Worm (Caenorhabditis elegans) whole organism, L1 larva: ENCODE data around the gene M04D8.7.

Source experiments
- C04F5.9 ChIP-seq: sonication (generic microtip); optimal IDR thresholded peaks from 2 replicates; lab custom pipeline; 2016; ENCODE audit warnings: missing genetic modification characterization, missing compliant biosample characterization
- C16A3.4 ChIP-seq: fragments of 150-350 bp; optimal IDR thresholded peaks from 2 replicates; lab custom pipeline; 2014; ENCODE audit warnings: missing biosample characterization, missing genetic modification characterization
- C34B4.2 ChIP-seq: sonication (generic microtip); optimal IDR thresholded peaks from 2 replicates; lab custom pipeline; 2017; ENCODE audit warnings: mild to moderate bottlenecking, missing genetic modification characterization, missing compliant biosample characterization
- blmp-1 ChIP-seq: fragments of 150-350 bp; optimal IDR thresholded peaks from 2 replicates; lab custom pipeline; 2014; ENCODE audit warnings: missing biosample characterization, missing genetic modification characterization
- ceh-63 ChIP-seq: fragments of 200-800 bp; sonication (Bioruptor generic); optimal IDR thresholded peaks from 2 replicates; lab custom pipeline; 2018; ENCODE audit warnings: mild to moderate bottlenecking, missing genetic modification characterization, missing compliant biosample characterization
- ceh-90 ChIP-seq: sonication (generic microtip); optimal IDR thresholded peaks from 2 replicates; lab custom pipeline; 2016; ENCODE audit warnings: missing genetic modification characterization, missing compliant biosample characterization
- dpl-1 ChIP-seq, 3 experiments: fragments of 150-350 bp in 2 of 3; sonication (generic microtip) in 1 of 3; optimal IDR thresholded peaks; 2 replicates each; lab custom pipeline; 2014 to 2017; ENCODE audit warnings: missing biosample characterization in 3 of 3, missing genetic modification characterization in 3 of 3, missing genetic modification reagents in 3 of 3
- efl-1 ChIP-seq, 4 experiments: fragments of 150-350 bp; optimal IDR thresholded peaks in 3 of 4; peaks in 1 of 4; 1 replicate in 1 of 4; 2 replicates in 3 of 4; lab custom pipeline; 2014; ENCODE audit warnings: missing biosample characterization in 2 of 4, missing genetic modification characterization in 2 of 4, missing genetic modification reagents in 2 of 4
- efl-3 ChIP-seq: fragments of 200-800 bp; sonication (Bioruptor generic); optimal IDR thresholded peaks from 2 replicates; lab custom pipeline; 2018; ENCODE audit warnings: mild to moderate bottlenecking, missing genetic modification characterization, missing compliant biosample characterization
- egl-13 ChIP-seq: sonication (generic microtip); optimal IDR thresholded peaks from 2 replicates; lab custom pipeline; 2016; ENCODE audit warnings: missing genotype, missing genetic modification reagents, missing genetic modification characterization, missing compliant biosample characterization
- elt-3 ChIP-seq, 6 experiments: fragments of 150-350 bp in 1 of 6; sonication (generic microtip); optimal IDR thresholded peaks; 2 replicates each; lab custom pipeline; 2017 to 2018; ENCODE audit warnings: missing biosample characterization in 6 of 6, missing genetic modification characterization in 6 of 6, inconsistent platforms in 1 of 6
- ets-5 ChIP-seq: fragments of 200-800 bp; sonication (Bioruptor generic); IDR thresholded peaks from 2 replicates; pipeline ENCODE4 v1.3.6; 2022; ENCODE audit warnings: missing genetic modification characterization, missing compliant biosample characterization
- fkh-8 ChIP-seq: sonication (generic microtip); optimal IDR thresholded peaks from 2 replicates; lab custom pipeline; 2016; ENCODE audit warnings: mild to moderate bottlenecking, missing genetic modification characterization, missing compliant biosample characterization
- grh-1 ChIP-seq: fragments of 200-800 bp; sonication (Bioruptor generic); IDR thresholded peaks from 2 replicates; pipeline ENCODE4 v1.3.6; 2022; ENCODE audit warnings: missing genetic modification reagents, missing genetic modification characterization, missing compliant biosample characterization
- hlh-17 ChIP-seq: fragments of 200-800 bp; sonication (Bioruptor generic); optimal IDR thresholded peaks from 2 replicates; lab custom pipeline; 2018; ENCODE audit warnings: missing genetic modification characterization, mild to moderate bottlenecking, missing compliant biosample characterization, moderate library complexity, borderline replicate concordance
- jun-1 ChIP-seq: fragments of 150-350 bp; optimal IDR thresholded peaks from 2 replicates; lab custom pipeline; 2014; ENCODE audit warnings: missing biosample characterization, missing genetic modification reagents, missing genetic modification characterization
- lin-14 ChIP-seq: fragments of 200-800 bp; sonication (Bioruptor generic); optimal IDR thresholded peaks from 2 replicates; lab custom pipeline; 2018; ENCODE audit warnings: mild to moderate bottlenecking, missing genetic modification characterization, moderate library complexity, missing compliant biosample characterization
- lin-15B ChIP-seq: fragments of 150-350 bp; sonication (generic microtip); optimal IDR thresholded peaks from 3 replicates; lab custom pipeline; 2014; ENCODE audit warnings: missing biosample characterization, missing genetic modification characterization
- lin-35 ChIP-seq, 2 experiments: fragments of 150-350 bp; optimal IDR thresholded peaks; 2 replicates each; lab custom pipeline; 2014; ENCODE audit warnings: missing biosample characterization in 2 of 2, missing genetic modification characterization in 2 of 2, missing genetic modification reagents in 2 of 2
- lir-3 ChIP-seq: sonication (generic microtip); optimal IDR thresholded peaks from 2 replicates; lab custom pipeline; 2016; ENCODE audit warnings: mild to moderate bottlenecking, missing genetic modification characterization, moderate library complexity, missing compliant biosample characterization; ENCODE audit not compliant: poor library complexity
- lsy-2 ChIP-seq, 2 experiments: fragments of 150-350 bp; optimal IDR thresholded peaks; 2 replicates each; lab custom pipeline; 2014; ENCODE audit warnings: missing biosample characterization in 2 of 2, missing genetic modification characterization in 2 of 2
- mef-2 ChIP-seq: fragments of 150-350 bp; optimal IDR thresholded peaks from 2 replicates; lab custom pipeline; 2014; ENCODE audit warnings: missing biosample characterization, missing genetic modification characterization
- mep-1 ChIP-seq: fragments of 150-350 bp; optimal IDR thresholded peaks from 2 replicates; lab custom pipeline; 2014; ENCODE audit warnings: missing biosample characterization, missing genetic modification characterization
- nhr-12 ChIP-seq: sonication (generic microtip); optimal IDR thresholded peaks from 2 replicates; lab custom pipeline; 2017; ENCODE audit warnings: missing biosample characterization, missing genetic modification characterization
- nhr-19 ChIP-seq: fragments of 200-800 bp; sonication (Bioruptor generic); conservative IDR thresholded peaks from 2 replicates; pipeline ENCODE4 v1.3.6; 2022; ENCODE audit warnings: missing genetic modification characterization, missing compliant biosample characterization
- nhr-20 ChIP-seq: sonication (generic microtip); optimal IDR thresholded peaks from 2 replicates; lab custom pipeline; 2016; ENCODE audit warnings: mild to moderate bottlenecking, missing genetic modification characterization, missing compliant biosample characterization
- nhr-47 ChIP-seq: sonication (generic microtip); optimal IDR thresholded peaks from 2 replicates; lab custom pipeline; 2016; ENCODE audit warnings: mild to moderate bottlenecking, missing genetic modification characterization, moderate library complexity, missing compliant biosample characterization
- nhr-71 ChIP-seq: sonication (generic microtip); optimal IDR thresholded peaks from 2 replicates; lab custom pipeline; 2016; ENCODE audit warnings: mild to moderate bottlenecking, missing genetic modification characterization, moderate library complexity, missing compliant biosample characterization
- nhr-76 ChIP-seq: sonication (generic microtip); optimal IDR thresholded peaks from 2 replicates; lab custom pipeline; 2017; ENCODE audit warnings: missing biosample characterization, missing genetic modification characterization
- nhr-77 ChIP-seq: fragments of 150-350 bp; optimal IDR thresholded peaks from 2 replicates; lab custom pipeline; 2014; ENCODE audit warnings: missing biosample characterization, missing genetic modification characterization
- nhr-84 ChIP-seq: sonication (generic microtip); optimal IDR thresholded peaks from 2 replicates; lab custom pipeline; 2017; ENCODE audit warnings: missing biosample characterization, missing genetic modification characterization
- nhr-85 ChIP-seq: sonication (generic microtip); peaks from one replicate; lab custom pipeline; 2016; ENCODE audit warnings: missing genetic modification characterization, inconsistent platforms, missing compliant biosample characterization
- nhr-90 ChIP-seq: sonication (generic microtip); optimal IDR thresholded peaks from 2 replicates; lab custom pipeline; 2016; ENCODE audit warnings: mild to moderate bottlenecking, missing genetic modification characterization, missing compliant biosample characterization; ENCODE audit not compliant: poor library complexity
- pax-3 ChIP-seq: fragments of 200-800 bp; sonication (Bioruptor generic); optimal IDR thresholded peaks from 2 replicates; lab custom pipeline; 2018; ENCODE audit warnings: mild to moderate bottlenecking, missing genetic modification characterization, moderate library complexity, missing compliant biosample characterization
- snpc-4 ChIP-seq: fragments of 150-350 bp; optimal IDR thresholded peaks from 2 replicates; lab custom pipeline; 2014; ENCODE audit warnings: missing biosample characterization, missing genetic modification characterization
- snu-23 ChIP-seq: sonication (generic microtip); optimal IDR thresholded peaks from 2 replicates; lab custom pipeline; 2016; ENCODE audit warnings: missing genetic modification characterization, missing compliant biosample characterization
- swsn-7 ChIP-seq: sonication (generic microtip); optimal IDR thresholded peaks from 2 replicates; lab custom pipeline; 2016; ENCODE audit warnings: missing genetic modification characterization, missing compliant biosample characterization
- unc-130 ChIP-seq: fragments of 150-350 bp; optimal IDR thresholded peaks from 2 replicates; lab custom pipeline; 2017; ENCODE audit warnings: missing biosample characterization, missing genetic modification characterization, inconsistent platforms
- unc-30 ChIP-seq: sonication (generic microtip); optimal IDR thresholded peaks from 2 replicates; lab custom pipeline; 2017; ENCODE audit warnings: missing biosample characterization, missing genetic modification characterization
- unc-62 ChIP-seq: fragments of 150-350 bp; optimal IDR thresholded peaks from 2 replicates; lab custom pipeline; 2014; ENCODE audit warnings: missing biosample characterization, missing genetic modification reagents, missing genetic modification characterization
- vab-15 ChIP-seq: sonication (generic microtip); optimal IDR thresholded peaks from 2 replicates; lab custom pipeline; 2017; ENCODE audit warnings: missing genotype, mild to moderate bottlenecking, missing genetic modification characterization, missing compliant biosample characterization
- xbp-1 ChIP-seq: sonication (generic microtip); optimal IDR thresholded peaks from 2 replicates; lab custom pipeline; 2016; ENCODE audit warnings: missing genetic modification characterization, missing compliant biosample characterization
- zag-1 ChIP-seq: fragments of 150-350 bp; optimal IDR thresholded peaks from 2 replicates; lab custom pipeline; 2014; ENCODE audit warnings: missing biosample characterization, missing genetic modification characterization
- ztf-11 ChIP-seq, 2 experiments: sonication (generic microtip); optimal IDR thresholded peaks; 2 replicates each; lab custom pipeline; 2016 to 2017; ENCODE audit warnings: missing genetic modification characterization in 2 of 2, missing biosample characterization in 1 of 2, missing compliant biosample characterization in 1 of 2
- ztf-4 ChIP-seq: fragments of 150-350 bp; optimal IDR thresholded peaks from 2 replicates; lab custom pipeline; 2014; ENCODE audit warnings: missing biosample characterization, missing genetic modification characterization

M04D8.7 gene

ce11 chrIII:10006734-10007348 lies 30.4 kb upstream of the M04D8.7 start, which contains the start of gene C05B5.8:
Gene C05B5.8 (minus strand): TSS chrIII:10006784.
- TF ChIP-seq mef-2 (tag; lab: Kevin White, UChicago) = no peak
- no peak for TF ChIP-seq hlh-17 (GFP tag; lab: Kevin White, UChicago)
- no peak for TF ChIP-seq swsn-7 (tag; lab: Kevin White, UChicago)
- TF ChIP-seq lin-15B (tag; lab: Kevin White, UChicago) = no peak
- no peak for TF ChIP-seq nhr-84
- no peak for TF ChIP-seq zag-1 (tag; lab: Kevin White, UChicago)
- peak; percentile 46 for TF ChIP-seq blmp-1 (tag; lab: Kevin White, UChicago)
- no peak for TF ChIP-seq egl-13 (tag; lab: Kevin White, UChicago)
- no peak for TF ChIP-seq ceh-90 (tag; lab: Kevin White, UChicago)
- no peak for TF ChIP-seq ztf-4 (tag; lab: Kevin White, UChicago)
- TF ChIP-seq pax-3 (tag; lab: Kevin White, UChicago) = no peak
- peak in 2 of 3 experiments; percentile 8 to 10 for TF ChIP-seq dpl-1 (GFP tag; optimal IDR thresholded peaks at IDR 0.05; lab: Kevin White, UChicago)
- peak; percentile 12 to 53 for TF ChIP-seq lsy-2 (tag; optimal IDR thresholded peaks at IDR 0.05; lab: Kevin White, UChicago)
- TF ChIP-seq jun-1 (tag; lab: Kevin White, UChicago) = no peak
- no peak for TF ChIP-seq unc-30
- peak; percentile 34 for TF ChIP-seq C16A3.4 (tag; lab: Kevin White, UChicago)
- TF ChIP-seq ztf-11 (tag; optimal IDR thresholded peaks at IDR 0.05; lab: Kevin White, UChicago) = no peak
- TF ChIP-seq efl-1 (optimal IDR thresholded peaks at IDR 0.05; lab: Kevin White, UChicago) = peak in 1 of 2 experiments; percentile 28
- TF ChIP-seq efl-1 (GFP tag; optimal IDR thresholded peaks at IDR 0.05 in 1 of 2; lab: Kevin White, UChicago) = peak in 1 of 2 experiments; percentile 59
- TF ChIP-seq elt-3 (tag; optimal IDR thresholded peaks at IDR 0.05; lab: Kevin White, UChicago) = peak in 3 of 6 experiments; percentile 31 to 58 (median 39)
- peak in 1 of 2 experiments; percentile 31 for TF ChIP-seq lin-35 (GFP tag; optimal IDR thresholded peaks at IDR 0.05; lab: Kevin White, UChicago)
- peak; percentile 44 for TF ChIP-seq nhr-19
- peak; percentile 97 for TF ChIP-seq grh-1 (GFP tag; lab: Robert Waterston, UW)
- TF ChIP-seq vab-15 (tag; lab: Kevin White, UChicago) = peak; percentile 49
- TF ChIP-seq snpc-4 = no peak
- TF ChIP-seq nhr-71 (tag; lab: Kevin White, UChicago) = peak; percentile 73
- no peak for TF ChIP-seq nhr-47 (tag; lab: Kevin White, UChicago)
- peak; percentile 57 for TF ChIP-seq nhr-90 (tag; lab: Kevin White, UChicago)
- TF ChIP-seq ets-5 = no peak
- no peak for TF ChIP-seq xbp-1 (tag; lab: Kevin White, UChicago)
- TF ChIP-seq nhr-20 = peak; percentile 71
- TF ChIP-seq nhr-76 = no peak
- TF ChIP-seq unc-130 (tag; lab: Kevin White, UChicago) = no peak
- TF ChIP-seq lin-14 (GFP tag; lab: Kevin White, UChicago) = peak; percentile 86
- TF ChIP-seq snu-23 = peak; percentile 74
- no peak for TF ChIP-seq nhr-12 (tag; lab: Kevin White, UChicago)
- no peak for TF ChIP-seq fkh-8
- no peak for TF ChIP-seq nhr-77 (tag; lab: Kevin White, UChicago)
- TF ChIP-seq lir-3 (tag; lab: Kevin White, UChicago) = peak; percentile 20
- TF ChIP-seq efl-3 (GFP tag; lab: Kevin White, UChicago) = no peak
- TF ChIP-seq unc-62 (GFP tag; lab: Kevin White, UChicago) = no peak
- peak; percentile 97 for TF ChIP-seq nhr-85 (tag; lab: Kevin White, UChicago)
- TF ChIP-seq ceh-63 (GFP tag; lab: Kevin White, UChicago) = no peak
- TF ChIP-seq mep-1 (tag; lab: Kevin White, UChicago) = peak; percentile 13
- no peak for TF ChIP-seq C34B4.2
- no peak for TF ChIP-seq C04F5.9 (tag; lab: Kevin White, UChicago)
